Fruit fly (Drosophila melanogaster): ENCODE results near the gene HSPBAP1.

DNA sequence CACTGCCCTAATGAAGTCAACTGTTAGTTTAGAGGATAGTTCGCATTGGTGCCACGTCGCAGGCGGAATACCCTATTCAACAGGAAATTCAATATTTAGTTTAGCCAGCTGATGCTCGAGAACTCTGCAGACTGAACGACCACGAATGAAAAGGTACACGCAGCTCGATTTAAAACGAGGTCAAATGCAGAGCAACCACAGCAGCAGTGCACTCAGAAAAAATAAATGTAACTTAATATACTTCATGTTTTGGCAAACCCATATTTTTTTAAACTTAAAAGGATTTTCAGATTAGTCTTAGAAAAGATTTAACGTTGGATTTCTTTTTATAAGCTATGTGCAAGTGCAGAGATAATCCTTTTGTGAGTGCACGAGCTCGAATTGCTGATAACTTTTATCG lies 39.9 kb upstream of the HSPBAP1 start:
- TF ChIP-seq pan (optimal IDR thresholded peaks at IDR 0.05) (no peak), usp (GFP tag; optimal IDR thresholded peaks at IDR 0.05) (no peak), rgr (GFP tag; optimal IDR thresholded peaks at IDR 0.05) (no peak)
